Fruit fly (Drosophila melanogaster) whole organism, embryonic: ENCODE measurements around the gene shams.

Source experiments
- CG10565 ChIP-seq: fragments of 200-800 bp; sonication (Bioruptor generic); optimal IDR thresholded peaks from 3 replicates; lab custom pipeline; 2016; ENCODE audit warnings: missing biosample characterization, mild to moderate bottlenecking, missing genetic modification characterization
- CG11723 ChIP-seq: fragments of 200-800 bp; sonication (Bioruptor generic); optimal IDR thresholded peaks from 2 replicates; lab custom pipeline; 2017; ENCODE audit warnings: missing biosample characterization, mild to moderate bottlenecking, missing genetic modification characterization
- CG13624 ChIP-seq: fragments of 200-800 bp; sonication (Bioruptor generic); optimal IDR thresholded peaks from 2 replicates; lab custom pipeline; 2016; ENCODE audit warnings: missing biosample characterization, missing genetic modification characterization
- CG1647 ChIP-seq: fragments of 200-800 bp; sonication (Bioruptor generic); optimal IDR thresholded peaks from 3 replicates; lab custom pipeline; 2016; ENCODE audit warnings: missing biosample characterization, missing genetic modification characterization
- CG16815 ChIP-seq: fragments of 200-800 bp; sonication (Bioruptor generic); optimal IDR thresholded peaks from 3 replicates; lab custom pipeline; 2017; ENCODE audit warnings: missing biosample characterization, mild to moderate bottlenecking, missing genetic modification characterization
- CG2875 ChIP-seq: fragments of 200-800 bp; sonication (Bioruptor generic); optimal IDR thresholded peaks from 2 replicates; lab custom pipeline; 2017; ENCODE audit warnings: missing biosample characterization, mild to moderate bottlenecking, missing genetic modification characterization, missing genetic modification reagents
- CG43689 ChIP-seq: fragments of 200-800 bp; sonication (Bioruptor generic); IDR thresholded peaks from 2 replicates; pipeline ENCODE4 v1.3.6; 2022; ENCODE audit warnings: missing biosample characterization, missing genetic modification characterization
- Camta ChIP-seq: fragments of 200-800 bp; sonication (Bioruptor generic); optimal IDR thresholded peaks from 2 replicates; lab custom pipeline; 2016; ENCODE audit warnings: missing biosample characterization, missing genetic modification characterization
- Lhr ChIP-seq: fragments of 200-800 bp; sonication (Bioruptor generic); optimal IDR thresholded peaks from 3 replicates; lab custom pipeline; 2017; ENCODE audit warnings: mild to moderate bottlenecking, missing biosample characterization, missing genetic modification reagents, missing genetic modification characterization
- Opbp ChIP-seq: fragments of 200-800 bp; sonication (Bioruptor generic); IDR thresholded peaks from 3 replicates; pipeline ENCODE4 v1.3.6; 2022; ENCODE audit warnings: missing biosample characterization, missing genetic modification characterization; ENCODE audit not compliant: partially characterized antibody
- TFAM ChIP-seq: fragments of 200-800 bp; sonication (Bioruptor generic); optimal IDR thresholded peaks from 2 replicates; lab custom pipeline; 2017; ENCODE audit warnings: missing biosample characterization, missing genetic modification characterization, inconsistent platforms
- exex ChIP-seq: fragments of 200-800 bp; sonication (Bioruptor generic); optimal IDR thresholded peaks from 4 replicates; lab custom pipeline; 2018; ENCODE audit warnings: missing biosample characterization, mild to moderate bottlenecking, missing genetic modification characterization, moderate library complexity
- fd102C ChIP-seq: fragments of 200-800 bp; sonication (Bioruptor generic); optimal IDR thresholded peaks from 2 replicates; lab custom pipeline; 2018; ENCODE audit warnings: missing biosample characterization, mild to moderate bottlenecking, missing genetic modification characterization, moderate library complexity

dm6 chr3R:25056488-25057157, 17.8 kb downstream of the shams start:
- TF ChIP-seq CG11723 (GFP tag; lab: Kevin White, UChicago) (no peak), CG16815 (GFP tag; lab: Kevin White, UChicago) (no peak), Camta (GFP tag; lab: Kevin White, UChicago) (no peak), Lhr (no peak), TFAM (GFP tag; lab: Kevin White, UChicago) (no peak), CG43689 (GFP tag; lab: Robert Waterston, UW) (no peak), exex (tag; lab: Kevin White, UChicago) (no peak), CG1647 (GFP tag; lab: Kevin White, UChicago) (no peak), CG10565 (GFP tag; lab: Kevin White, UChicago) (no peak), Opbp (no peak), CG2875 (GFP tag; lab: Kevin White, UChicago) (no peak), CG13624 (GFP tag; lab: Kevin White, UChicago) (no peak), fd102C (GFP tag; lab: Kevin White, UChicago) (no peak)
